Fruit fly (Drosophila melanogaster): Measurements from ENCODE around the gene PGRP-SB1.

The PGRP-SB1 gene

dm6 chr3L:16765647-16766628 is 38.1 kb upstream of the PGRP-SB1 start, which contains the start of gene Nrt (continued):
- TF ChIP-seq CG12104 (GFP tag; optimal IDR thresholded peaks at IDR 0.05) (peak; percentile 34), jigr1 (GFP tag; IDR thresholded peaks at IDR 0.05) (no peak), CG11093 (GFP tag; IDR thresholded peaks at IDR 0.05) (no peak), Dp (GFP tag; optimal IDR thresholded peaks at IDR 0.05) (no peak), slou (GFP tag; optimal IDR thresholded peaks at IDR 0.05) (no peak), CG4854 (GFP tag; optimal IDR thresholded peaks at IDR 0.05) (peak; percentile 1), CG6654 (GFP tag; optimal IDR thresholded peaks at IDR 0.05) (no peak), CG30431 (GFP tag; optimal IDR thresholded peaks at IDR 0.05) (no peak), Ets65A (GFP tag) (peak; percentile 39), psq (GFP tag; optimal IDR thresholded peaks at IDR 0.05) (no peak), usp (GFP tag; optimal IDR thresholded peaks at IDR 0.05) (no peak), emc (GFP tag; optimal IDR thresholded peaks at IDR 0.05) (no peak), cg (GFP tag; optimal IDR thresholded peaks at IDR 0.05) (peak; percentile 78), sisA (GFP tag; IDR thresholded peaks at IDR 0.05) (peak; percentile 14; the same call in 1 of the 2 replicates), row (GFP tag; IDR thresholded peaks at IDR 0.05) (peak; percentile 87), Meics (GFP tag; optimal IDR thresholded peaks at IDR 0.05) (peak; percentile 67), pfk (GFP tag; optimal IDR thresholded peaks at IDR 0.05) (peak; percentile 48), seq (GFP tag; IDR thresholded peaks at IDR 0.05) (peak; percentile 77), Gug (GFP tag; IDR thresholded peaks at IDR 0.05) (no peak), CG2120 (GFP tag; optimal IDR thresholded peaks at IDR 0.05) (peak; percentile 54), Hey (tag; optimal IDR thresholded peaks at IDR 0.05) (no peak), Eip74EF (GFP tag; optimal IDR thresholded peaks at IDR 0.05) (peak in 1 of 2 experiments; percentile 55), zf30C (GFP tag; optimal IDR thresholded peaks at IDR 0.05) (peak; percentile 7), CG32767 (GFP tag; IDR thresholded peaks at IDR 0.05) (0 out of 2 replicates have a peak, but pooled peaks have one; percentile 14), H15 (GFP tag; IDR thresholded peaks at IDR 0.05) (no peak), Hr78 (GFP tag; optimal IDR thresholded peaks at IDR 0.05) (peak in 1 of 2 experiments; percentile 21), sob (GFP tag; IDR thresholded peaks at IDR 0.05) (peak; percentile 41; the same call in 1 of the 2 replicates), bab2 (GFP tag; optimal IDR thresholded peaks at IDR 0.05) (no peak), CG12942 (GFP tag; optimal IDR thresholded peaks at IDR 0.05) (peak; percentile 9), NC2α (GFP tag; optimal IDR thresholded peaks at IDR 0.05) (no peak), CG10462 (GFP tag; optimal IDR thresholded peaks at IDR 0.05) (no peak), Six4 (GFP tag; optimal IDR thresholded peaks at IDR 0.05) (peak; percentile 21), CG16863 (GFP tag; optimal IDR thresholded peaks at IDR 0.05) (no peak), ro (GFP tag; IDR thresholded peaks at IDR 0.05) (no peak), CG4730 (GFP tag; IDR thresholded peaks at IDR 0.05) (no peak; the same call in 1 of the 2 replicates), Atf6 (GFP tag; IDR thresholded peaks at IDR 0.05) (peak; percentile 64), CG12155 (GFP tag; optimal IDR thresholded peaks at IDR 0.05) (peak; percentile 12), unc-4 (GFP tag; IDR thresholded peaks at IDR 0.05; ENCODE audit: partially characterized antibody) (no peak), tio (GFP tag; optimal IDR thresholded peaks at IDR 0.05) (no peak), knrl (GFP tag; IDR thresholded peaks at IDR 0.05; ENCODE audit: partially characterized antibody) (no peak; the same call in 1 of the 3 replicates), CG14050 (GFP tag; IDR thresholded peaks at IDR 0.05) (peak; percentile 59; the same call in 2 of the 3 replicates), gsb (GFP tag; IDR thresholded peaks at IDR 0.05) (no peak), sna (GFP tag; IDR thresholded peaks at IDR 0.05; ENCODE audit: partially characterized antibody) (peak; percentile 20; the same call in 1 of the 2 replicates), CG12299 (tag; optimal IDR thresholded peaks at IDR 0.05) (peak; percentile 57), Mrtf (GFP tag; IDR thresholded peaks at IDR 0.05) (no peak), vvl (GFP tag; IDR thresholded peaks at IDR 0.05) (peak; percentile 79), ssp (GFP tag; IDR thresholded peaks at IDR 0.05) (no peak), Elba2 (GFP tag; optimal IDR thresholded peaks at IDR 0.05) (peak; percentile 95), CG9609 (GFP tag; optimal IDR thresholded peaks at IDR 0.05) (no peak)

Measured in whole organism, embryonic.